Worm (Caenorhabditis elegans) whole organism, late embryonic: ENCODE measurements around the gene islo-1.

Experiments
- ceh-2 ChIP-seq: sonication (generic microtip); optimal IDR thresholded peaks from 2 replicates; lab custom pipeline; 2016; ENCODE audit warnings: missing genotype, missing genetic modification characterization, missing compliant biosample characterization
- npax-4 ChIP-seq: sonication (generic microtip); optimal IDR thresholded peaks from 2 replicates; lab custom pipeline; 2016; ENCODE audit warnings: missing genetic modification characterization, missing compliant biosample characterization
- ttx-3 ChIP-seq: sonication (generic microtip); optimal IDR thresholded peaks from 2 replicates; lab custom pipeline; 2016; ENCODE audit warnings: missing genetic modification reagents, missing genetic modification characterization, missing compliant biosample characterization
- unc-42 ChIP-seq: sonication (generic microtip); optimal IDR thresholded peaks from 2 replicates; lab custom pipeline; 2016; ENCODE audit warnings: missing genotype, missing genetic modification characterization, missing compliant biosample characterization

DNA sequence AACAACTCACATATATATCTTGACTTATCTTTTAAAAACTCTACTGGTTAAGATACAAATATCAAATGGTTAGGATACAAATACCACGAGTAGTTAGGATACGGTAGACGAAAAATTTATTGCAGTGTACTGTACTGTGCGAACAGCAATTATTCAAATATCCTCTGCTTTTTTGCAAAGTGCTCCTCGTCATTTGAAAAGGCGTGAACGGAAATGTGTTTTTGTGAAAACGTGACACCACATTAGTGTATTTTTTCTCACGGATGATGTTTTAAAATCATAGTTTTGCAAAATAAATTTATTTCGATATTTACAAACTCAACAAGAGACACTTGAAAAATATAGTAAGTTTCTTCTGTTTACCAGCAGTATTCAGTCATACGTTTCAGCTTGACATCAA, 17.4 kb upstream of the islo-1 start, which contains the start of gene F42G8.8:
- no peak for TF ChIP-seq ttx-3 (tag; lab: Kevin White, UChicago)
- TF ChIP-seq npax-4 (tag; lab: Kevin White, UChicago) = no peak
- no peak for TF ChIP-seq unc-42 (tag; lab: Kevin White, UChicago)
- TF ChIP-seq ceh-2 = no peak
